Worm (Caenorhabditis elegans): ENCODE measurements around the gene dpy-27.

The dpy-27 gene

DNA sequence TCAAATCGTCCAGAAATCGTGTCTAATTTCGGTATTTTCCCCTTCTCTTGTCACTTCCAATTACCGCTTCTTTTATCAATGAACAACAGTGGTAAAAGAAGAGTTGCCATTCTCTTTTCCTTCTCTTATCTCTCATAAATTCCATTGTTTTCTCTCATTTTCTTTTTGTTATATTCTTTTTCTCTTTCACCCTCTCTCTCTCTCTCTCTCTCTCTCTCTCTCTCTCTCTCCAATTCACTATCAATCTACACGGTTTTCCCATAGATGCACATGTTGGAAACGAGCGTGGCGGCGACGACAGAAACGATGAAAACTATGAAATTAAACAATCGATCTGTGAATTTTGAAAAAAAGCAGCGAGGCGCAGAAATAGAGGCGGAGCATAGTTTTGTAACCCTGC, 20.3 kb downstream of the dpy-27 start:
- TF ChIP-seq snpc-1.2 (GFP tag; IDR thresholded peaks at IDR 0.05) (no peak), daf-16 (GFP tag; optimal IDR thresholded peaks at IDR 0.05) (no peak), daf-16 (tag; optimal IDR thresholded peaks at IDR 0.05) (peak; percentile 67), Y75B8A.6 (GFP tag; IDR thresholded peaks at IDR 0.05) (no peak), pqm-1 (tag; optimal IDR thresholded peaks at IDR 0.05) (peak; percentile 46), ZK546.5 (tag; optimal IDR thresholded peaks at IDR 0.05) (no peak), gei-8 (GFP tag; optimal IDR thresholded peaks at IDR 0.05) (no peak), D1046.2 (GFP tag; IDR thresholded peaks at IDR 0.05) (no peak), lir-3 (tag; optimal IDR thresholded peaks at IDR 0.05) (no peak), dve-1 (tag; optimal IDR thresholded peaks at IDR 0.05; ENCODE audit: insufficient read depth) (peak; percentile 81), ceh-32 (tag; optimal IDR thresholded peaks at IDR 0.05; ENCODE audit: poor library complexity) (no peak), tag-97 (GFP tag; IDR thresholded peaks at IDR 0.05) (no peak), unc-62 (GFP tag; optimal IDR thresholded peaks at IDR 0.05 in 1 of 2) (peak in 1 of 2 experiments; percentile 94), unc-62 (tag; optimal IDR thresholded peaks at IDR 0.05) (no peak), T26A8.4 (GFP tag; IDR thresholded peaks at IDR 0.05) (no peak), F49E8.2 (tag; optimal IDR thresholded peaks at IDR 0.05; ENCODE audit: borderline replicate concordance) (no peak), hlh-30 (tag; optimal IDR thresholded peaks at IDR 0.05; ENCODE audit: insufficient read depth) (peak; percentile 38), ceh-62 (tag; optimal IDR thresholded peaks at IDR 0.05) (no peak), daf-12 (tag; optimal IDR thresholded peaks at IDR 0.05) (no peak), ceh-20 (GFP tag; IDR thresholded peaks at IDR 0.05) (no peak), tra-1 (GFP tag; IDR thresholded peaks at IDR 0.05) (no peak), Y48G9A.11 (GFP tag; IDR thresholded peaks at IDR 0.05) (no peak), mxl-3 (GFP tag; optimal IDR thresholded peaks at IDR 0.05) (peak; percentile 79), ztf-11 (tag; optimal IDR thresholded peaks at IDR 0.05) (no peak), egl-27 (tag; optimal IDR thresholded peaks at IDR 0.05) (no peak), aly-2 (tag; optimal IDR thresholded peaks at IDR 0.05) (no peak), T20F7.1 (GFP tag; optimal IDR thresholded peaks at IDR 0.05) (no peak), rbr-2 (tag; optimal IDR thresholded peaks at IDR 0.05) (no peak), lin-39 (tag; optimal IDR thresholded peaks at IDR 0.05) (no peak), mdl-1 (tag; optimal IDR thresholded peaks at IDR 0.05) (peak in 1 of 2 experiments; percentile 69), lsy-2 (tag; optimal IDR thresholded peaks at IDR 0.05) (no peak), R02D3.7 (tag; optimal IDR thresholded peaks at IDR 0.05) (no peak), F37D6.2 (tag; optimal IDR thresholded peaks at IDR 0.05) (no peak), hmg-1.1 (GFP tag; IDR thresholded peaks at IDR 0.05) (peak; percentile 36), fkh-10 (GFP tag; optimal IDR thresholded peaks at IDR 0.05) (no peak), mep-1 (tag; optimal IDR thresholded peaks at IDR 0.05) (peak; percentile 58), madf-9 (GFP tag; conservative IDR thresholded peaks at IDR 0.05) (no peak), nhr-10 (tag; optimal IDR thresholded peaks at IDR 0.05) (peak; percentile 22), nhr-42 (GFP tag; IDR thresholded peaks at IDR 0.05) (no peak), ama-1 (optimal IDR thresholded peaks at IDR 0.05) (no peak), daf-8 (GFP tag; IDR thresholded peaks at IDR 0.05) (no peak), nhr-28 (tag; optimal IDR thresholded peaks at IDR 0.05) (peak; percentile 51), duxl-1 (tag; optimal IDR thresholded peaks at IDR 0.05; ENCODE audit: poor library complexity) (peak; percentile 1), hif-1 (tag; optimal IDR thresholded peaks at IDR 0.05) (no peak), dmd-9 (GFP tag; IDR thresholded peaks at IDR 0.05) (no peak), attf-4 (tag; optimal IDR thresholded peaks at IDR 0.05) (no peak), Y105C5A.15 (GFP tag; IDR thresholded peaks at IDR 0.05) (no peak), cey-2 (tag; optimal IDR thresholded peaks at IDR 0.05; ENCODE audit: borderline replicate concordance, insufficient read depth) (no peak), ZK337.2 (GFP tag; IDR thresholded peaks at IDR 0.05) (no peak), daf-19 (GFP tag; conservative IDR thresholded peaks at IDR 0.05) (no peak), pha-4 (GFP tag; IDR thresholded peaks at IDR 0.05) (no peak), pha-4 (tag; optimal IDR thresholded peaks at IDR 0.05) (no peak), skn-1 (tag; optimal IDR thresholded peaks at IDR 0.05) (no peak)
